Worm (Caenorhabditis elegans): ENCODE results near the gene T07F8.1.

T07F8.1 gene

ce11 chrII:7151969-7152631 lies 3.9 kb downstream of the T07F8.1 start, which contains the start of gene fust-1 (continued):
- peak; percentile 61 for TF ChIP-seq ceh-90 (tag; optimal IDR thresholded peaks at IDR 0.05)
- peak; percentile 97 for TF ChIP-seq isw-1 (GFP tag; IDR thresholded peaks at IDR 0.05)
- TF ChIP-seq F16B12.6 (tag; optimal IDR thresholded peaks at IDR 0.05), result peak; percentile 78
- TF ChIP-seq unc-86 (tag; optimal IDR thresholded peaks at IDR 0.05), result peak; percentile 95
- peak; percentile 81 for TF ChIP-seq ceh-88 (GFP tag; IDR thresholded peaks at IDR 0.05)
- TF ChIP-seq jun-1 (tag; optimal IDR thresholded peaks at IDR 0.05), result peak; percentile 96
- TF ChIP-seq alr-1 (tag; optimal IDR thresholded peaks at IDR 0.05; ENCODE audit: borderline replicate concordance), result no peak
- TF ChIP-seq mep-1 (tag; optimal IDR thresholded peaks at IDR 0.05), result peak; percentile 99
- TF ChIP-seq fkh-8 (tag; optimal IDR thresholded peaks at IDR 0.05), result peak; percentile 94
- peak in 5 of 6 experiments; percentile 89 to 98 (median 94) for TF ChIP-seq elt-3 (tag; optimal IDR thresholded peaks at IDR 0.05)
- peak; percentile 75 for TF ChIP-seq mef-2 (tag; optimal IDR thresholded peaks at IDR 0.05)
- peak; percentile 92 for TF ChIP-seq snpc-4 (tag; optimal IDR thresholded peaks at IDR 0.05)
- TF ChIP-seq nhr-90 (tag; optimal IDR thresholded peaks at IDR 0.05; ENCODE audit: poor library complexity), result peak; percentile 97
- TF ChIP-seq lin-14 (GFP tag; optimal IDR thresholded peaks at IDR 0.05), result peak; percentile 97
- TF ChIP-seq blmp-1 (tag; optimal IDR thresholded peaks at IDR 0.05), result peak; percentile 73
- no peak for TF ChIP-seq hlh-4 (tag; optimal IDR thresholded peaks at IDR 0.05)
- peak; percentile 70 for TF ChIP-seq efl-3 (GFP tag; optimal IDR thresholded peaks at IDR 0.05)
- peak; percentile 97 for TF ChIP-seq grh-1 (GFP tag; IDR thresholded peaks at IDR 0.05)
- TF ChIP-seq egl-13 (tag; optimal IDR thresholded peaks at IDR 0.05), result peak; percentile 93
- peak; percentile 98 for TF ChIP-seq swsn-7 (tag; optimal IDR thresholded peaks at IDR 0.05)
- TF ChIP-seq lin-13 (GFP tag; optimal IDR thresholded peaks at IDR 0.05), result peak; percentile 94
- TF ChIP-seq xbp-1 (tag; optimal IDR thresholded peaks at IDR 0.05), result peak; percentile 96
- peak; percentile 95 for TF ChIP-seq irx-1 (tag; optimal IDR thresholded peaks at IDR 0.05)
- peak; percentile 95 for TF ChIP-seq nhr-11 (tag; optimal IDR thresholded peaks at IDR 0.05)
- peak; percentile 86 for TF ChIP-seq hpl-2 (GFP tag; optimal IDR thresholded peaks at IDR 0.05)
- TF ChIP-seq lin-35 (GFP tag; optimal IDR thresholded peaks at IDR 0.05), result peak; percentile 90 to 94
- peak; percentile 98 for TF ChIP-seq nhr-71 (tag; optimal IDR thresholded peaks at IDR 0.05)
- peak; percentile 99 for TF ChIP-seq snu-23 (GFP tag; optimal IDR thresholded peaks at IDR 0.05)
- no peak for TF ChIP-seq nhr-84 (tag; optimal IDR thresholded peaks at IDR 0.05)
- peak; percentile 99 for TF ChIP-seq nhr-85 (tag)
- peak; percentile 92 for TF ChIP-seq pax-3 (tag; optimal IDR thresholded peaks at IDR 0.05)
- TF ChIP-seq C34B4.2 (tag; optimal IDR thresholded peaks at IDR 0.05), result peak; percentile 50
- TF ChIP-seq lsy-2 (tag; optimal IDR thresholded peaks at IDR 0.05), result peak; percentile 97
- TF ChIP-seq elt-2 (tag; optimal IDR thresholded peaks at IDR 0.05), result peak; percentile 93
- TF ChIP-seq zip-4 (GFP tag; optimal IDR thresholded peaks at IDR 0.05), result peak; percentile 88
- peak; percentile 95 for TF ChIP-seq ceh-8 (GFP tag; optimal IDR thresholded peaks at IDR 0.05)
- no peak for TF ChIP-seq ces-1 (GFP tag; optimal IDR thresholded peaks at IDR 0.05)
- peak; percentile 94 for TF ChIP-seq aly-2 (tag; optimal IDR thresholded peaks at IDR 0.05)
- peak; percentile 96 for TF ChIP-seq lin-39 (tag; optimal IDR thresholded peaks at IDR 0.05)
- TF ChIP-seq fkh-10 (GFP tag; optimal IDR thresholded peaks at IDR 0.05), result peak; percentile 74
- TF ChIP-seq ets-5 (GFP tag; IDR thresholded peaks at IDR 0.05), result no peak
- TF ChIP-seq aha-1 (tag; optimal IDR thresholded peaks at IDR 0.05), result peak; percentile 84
- TF ChIP-seq Y116A8C.19 (tag; optimal IDR thresholded peaks at IDR 0.05; ENCODE audit: borderline replicate concordance), result no peak
- peak in 1 of 2 experiments; percentile 86 for TF ChIP-seq ztf-11 (tag; optimal IDR thresholded peaks at IDR 0.05)
- peak; percentile 98 for TF ChIP-seq nhr-20 (tag; optimal IDR thresholded peaks at IDR 0.05)
- TF ChIP-seq dsc-1 (tag; optimal IDR thresholded peaks at IDR 0.05), result peak; percentile 98
- TF ChIP-seq unc-62 (GFP tag; optimal IDR thresholded peaks at IDR 0.05), result peak; percentile 47
- no peak for TF ChIP-seq sptf-1 (tag; optimal IDR thresholded peaks at IDR 0.05)
- TF ChIP-seq pqm-1 (tag; optimal IDR thresholded peaks at IDR 0.05), result no peak
- peak in 1 of 2 experiments; percentile 88 for TF ChIP-seq mdl-1 (tag; optimal IDR thresholded peaks at IDR 0.05)
- TF ChIP-seq hlh-17 (GFP tag; optimal IDR thresholded peaks at IDR 0.05; ENCODE audit: borderline replicate concordance), result no peak
- peak; percentile 89 for TF ChIP-seq ama-1 (optimal IDR thresholded peaks at IDR 0.05)

All from whole organism, L1 larva.